Fruit fly (Drosophila melanogaster): ENCODE measurements around the gene CG7900.

Gene CG7900

DNA sequence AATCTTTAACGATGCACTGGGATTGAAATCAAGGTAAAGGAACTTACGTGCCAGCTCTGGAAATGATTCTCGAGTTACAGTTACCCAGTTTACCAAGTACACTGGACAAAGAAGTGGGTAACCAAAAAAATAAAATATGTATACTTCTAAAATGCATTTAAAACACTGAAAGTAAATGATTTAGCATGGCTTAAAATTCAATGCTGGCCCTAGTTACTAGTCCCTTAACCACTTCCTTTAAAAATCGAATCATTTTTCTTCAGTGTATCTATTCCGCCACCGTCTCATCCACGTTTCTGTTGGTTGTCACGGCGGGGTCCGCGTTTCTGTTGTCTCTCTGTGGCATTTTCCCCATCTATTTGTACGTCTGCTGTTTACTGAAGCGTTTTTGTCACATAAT lies 21.3 kb upstream of the CG7900 start (continued):
- TF ChIP-seq HLHmδ (GFP tag; optimal IDR thresholded peaks at IDR 0.05) (no peak), Adf1 (GFP tag; IDR thresholded peaks at IDR 0.05) (no peak), NC2α (GFP tag; optimal IDR thresholded peaks at IDR 0.05) (no peak), repo (GFP tag; optimal IDR thresholded peaks at IDR 0.05) (no peak), croc (GFP tag; conservative IDR thresholded peaks at IDR 0.05) (no peak), D19B (GFP tag; optimal IDR thresholded peaks at IDR 0.05) (no peak), Hr3 (GFP tag; optimal IDR thresholded peaks at IDR 0.05) (no peak), salm (tag; optimal IDR thresholded peaks at IDR 0.05) (no peak), CG18764 (GFP tag; optimal IDR thresholded peaks at IDR 0.05) (no peak), CG12104 (GFP tag; optimal IDR thresholded peaks at IDR 0.05) (no peak), zfh1 (GFP tag; IDR thresholded peaks at IDR 0.05) (0 out of 3 replicates have a peak, but pooled peaks have one; percentile 38), CG34422 (GFP tag; IDR thresholded peaks at IDR 0.05) (no peak), wek (GFP tag; optimal IDR thresholded peaks at IDR 0.05) (no peak), org-1 (GFP tag; optimal IDR thresholded peaks at IDR 0.05) (peak; percentile 33), CG2199 (GFP tag; IDR thresholded peaks at IDR 0.05) (no peak), ro (GFP tag; IDR thresholded peaks at IDR 0.05) (no peak), CG4820 (GFP tag; optimal IDR thresholded peaks at IDR 0.05) (no peak), al (GFP tag; IDR thresholded peaks at IDR 0.05) (no peak), CG13775 (GFP tag; optimal IDR thresholded peaks at IDR 0.05) (no peak), CG3847 (GFP tag; IDR thresholded peaks at IDR 0.05) (no peak), C15 (GFP tag; IDR thresholded peaks at IDR 0.05) (no peak), dimm (GFP tag; IDR thresholded peaks at IDR 0.05) (no peak), CG11695 (GFP tag; IDR thresholded peaks at IDR 0.05) (peak; percentile 37; the same call in 1 of the 3 replicates), CG16813 (GFP tag; IDR thresholded peaks at IDR 0.05; ENCODE audit: partially characterized antibody) (no peak), CG17912 (GFP tag; optimal IDR thresholded peaks at IDR 0.05) (no peak), CG13424 (tag; optimal IDR thresholded peaks at IDR 0.05) (peak; percentile 9), Ssrp (tag; optimal IDR thresholded peaks at IDR 0.05) (peak; percentile 23), CG13894 (tag; optimal IDR thresholded peaks at IDR 0.05) (no peak), hkb (optimal IDR thresholded peaks at IDR 0.05) (no peak), hkb (GFP tag; IDR thresholded peaks at IDR 0.05) (no peak), CG16779 (GFP tag; IDR thresholded peaks at IDR 0.05) (no peak), CG17328 (GFP tag; IDR thresholded peaks at IDR 0.05) (no peak), HHEX (GFP tag; optimal IDR thresholded peaks at IDR 0.05) (no peak), bbx (GFP tag; IDR thresholded peaks at IDR 0.05; ENCODE audit: partially characterized antibody) (no peak), NC2β (GFP tag; optimal IDR thresholded peaks at IDR 0.05) (no peak), CG4282 (GFP tag; optimal IDR thresholded peaks at IDR 0.05) (no peak), pb (GFP tag; optimal IDR thresholded peaks at IDR 0.05) (no peak), CG2120 (GFP tag; optimal IDR thresholded peaks at IDR 0.05) (peak; percentile 63), D (optimal IDR thresholded peaks at IDR 0.05) (no peak), D (GFP tag; optimal IDR thresholded peaks at IDR 0.05) (no peak), sob (GFP tag; IDR thresholded peaks at IDR 0.05) (peak; percentile 31; the same call in 1 of the 2 replicates), CG6254 (GFP tag; optimal IDR thresholded peaks at IDR 0.05) (no peak), z (GFP tag; IDR thresholded peaks at IDR 0.05) (no peak), Fer2 (tag; optimal IDR thresholded peaks at IDR 0.05) (no peak), crc (GFP tag; optimal IDR thresholded peaks at IDR 0.05) (no peak), CG30431 (GFP tag; optimal IDR thresholded peaks at IDR 0.05) (peak; percentile 28), pros (GFP tag; optimal IDR thresholded peaks at IDR 0.05) (no peak), tx (GFP tag; optimal IDR thresholded peaks at IDR 0.05) (no peak), Ets65A (GFP tag) (no peak), ara (GFP tag; IDR thresholded peaks at IDR 0.05) (peak; percentile 60), CG3995 (GFP tag; optimal IDR thresholded peaks at IDR 0.05) (no peak), CG8290 (GFP tag; optimal IDR thresholded peaks at IDR 0.05) (no peak), CG8290 (tag; optimal IDR thresholded peaks at IDR 0.05) (peak in 1 of 2 experiments; percentile 8), CG7987 (GFP tag; optimal IDR thresholded peaks at IDR 0.05) (no peak)

All from whole organism, embryonic.